Worm (Caenorhabditis elegans): ENCODE data around the gene K02D3.1.
A peak's percentile ranks its signal among the peaks of the same experiment; 100 is the strongest.

Gene K02D3.1

ce11 chrX:13676892-13677291 is 29.8 kb upstream of the K02D3.1 start, which contains the start of gene gck-4:
gck-4 (plus strand) TSS chrX:13677192.
- TF ChIP-seq aha-1 (tag) (peak; percentile 16), hlh-30 (tag; optimal IDR thresholded peaks at IDR 0.05; ENCODE audit: insufficient read depth) (peak; percentile 5), lir-3 (tag; optimal IDR thresholded peaks at IDR 0.05) (no peak), nhr-28 (tag; optimal IDR thresholded peaks at IDR 0.05) (peak; percentile 55)

ce11 chrX:13685725-13686124 is 21.0 kb upstream of the K02D3.1 start:
- no peak for TF ChIP-seq R02D3.7 (tag; optimal IDR thresholded peaks at IDR 0.05)
- no peak for TF ChIP-seq ceh-32 (tag; optimal IDR thresholded peaks at IDR 0.05; ENCODE audit: poor library complexity)
- TF ChIP-seq php-3 (GFP tag; IDR thresholded peaks at IDR 0.05): peak; percentile 76
- TF ChIP-seq attf-4 (tag; optimal IDR thresholded peaks at IDR 0.05): no peak
- TF ChIP-seq lin-39 (tag; optimal IDR thresholded peaks at IDR 0.05): no peak
- peak in 1 of 2 experiments; percentile 40 for TF ChIP-seq mdl-1 (tag; optimal IDR thresholded peaks at IDR 0.05)
- peak; percentile 14 for TF ChIP-seq nhr-77 (tag; optimal IDR thresholded peaks at IDR 0.05)
- no peak for TF ChIP-seq madf-5 (GFP tag; IDR thresholded peaks at IDR 0.05)
- TF ChIP-seq pqm-1 (tag; optimal IDR thresholded peaks at IDR 0.05): peak; percentile 58
- TF ChIP-seq set-16 (GFP tag; IDR thresholded peaks at IDR 0.05): no peak
- no peak for TF ChIP-seq F49E8.2 (tag; optimal IDR thresholded peaks at IDR 0.05; ENCODE audit: borderline replicate concordance)
- peak; percentile 17; the same call in 1 of the 2 replicates for TF ChIP-seq dmd-6 (GFP tag; IDR thresholded peaks at IDR 0.05)
- no peak for TF ChIP-seq gei-8 (GFP tag; optimal IDR thresholded peaks at IDR 0.05)
- no peak for TF ChIP-seq mxl-2 (GFP tag; conservative IDR thresholded peaks at IDR 0.05)
- no peak for TF ChIP-seq rbr-2 (tag; optimal IDR thresholded peaks at IDR 0.05)
- TF ChIP-seq dmd-8 (GFP tag; IDR thresholded peaks at IDR 0.05): no peak
- TF ChIP-seq sdz-12 (GFP tag; optimal IDR thresholded peaks at IDR 0.05): no peak
- TF ChIP-seq ceh-20 (GFP tag; IDR thresholded peaks at IDR 0.05): no peak
- TF ChIP-seq nhr-111 (GFP tag; optimal IDR thresholded peaks at IDR 0.05): no peak
- no peak for TF ChIP-seq lin-1 (GFP tag; IDR thresholded peaks at IDR 0.05)
- TF ChIP-seq spr-1 (tag; optimal IDR thresholded peaks at IDR 0.05): no peak
- TF ChIP-seq ceh-28 (tag; optimal IDR thresholded peaks at IDR 0.05): no peak
- no peak for TF ChIP-seq daf-8 (GFP tag; IDR thresholded peaks at IDR 0.05)
- peak; percentile 44 for TF ChIP-seq hlh-30 (tag; optimal IDR thresholded peaks at IDR 0.05; ENCODE audit: insufficient read depth)
- TF ChIP-seq ama-1 (optimal IDR thresholded peaks at IDR 0.05): no peak
- no peak for TF ChIP-seq lin-13 (GFP tag; optimal IDR thresholded peaks at IDR 0.05)
- no peak for TF ChIP-seq Y75B8A.6 (GFP tag; IDR thresholded peaks at IDR 0.05)
- no peak for TF ChIP-seq D1046.2 (GFP tag; IDR thresholded peaks at IDR 0.05)
- no peak for TF ChIP-seq Y5F2A.4 (GFP tag; optimal IDR thresholded peaks at IDR 0.05)
- no peak for TF ChIP-seq nhr-25 (tag; optimal IDR thresholded peaks at IDR 0.05; ENCODE audit: borderline replicate concordance, insufficient read depth)
- no peak for TF ChIP-seq ctbp-1 (GFP tag; IDR thresholded peaks at IDR 0.05)
- no peak for TF ChIP-seq snpc-1.2 (GFP tag; IDR thresholded peaks at IDR 0.05)
- TF ChIP-seq nhr-10 (tag; optimal IDR thresholded peaks at IDR 0.05): no peak
- TF ChIP-seq nhr-237 (tag; optimal IDR thresholded peaks at IDR 0.05): no peak
- TF ChIP-seq pha-4 (GFP tag; IDR thresholded peaks at IDR 0.05): no peak
- no peak for TF ChIP-seq pha-4 (tag; optimal IDR thresholded peaks at IDR 0.05)
- no peak for TF ChIP-seq lir-3 (tag; optimal IDR thresholded peaks at IDR 0.05)
- no peak for TF ChIP-seq ceh-82 (tag; optimal IDR thresholded peaks at IDR 0.05)
- TF ChIP-seq nhr-28 (tag; optimal IDR thresholded peaks at IDR 0.05): peak; percentile 29
- peak; percentile 73 for TF ChIP-seq dve-1 (tag; optimal IDR thresholded peaks at IDR 0.05; ENCODE audit: insufficient read depth)
- TF ChIP-seq unc-62 (GFP tag; optimal IDR thresholded peaks at IDR 0.05 in 1 of 2): no peak
- no peak for TF ChIP-seq unc-62 (tag; optimal IDR thresholded peaks at IDR 0.05)
- no peak for TF ChIP-seq daf-16 (GFP tag; optimal IDR thresholded peaks at IDR 0.05)
- peak; percentile 60 for TF ChIP-seq daf-16 (tag; optimal IDR thresholded peaks at IDR 0.05)
- TF ChIP-seq zag-1 (tag; optimal IDR thresholded peaks at IDR 0.05): no peak
- TF ChIP-seq nhr-11 (tag; optimal IDR thresholded peaks at IDR 0.05): no peak
- no peak for TF ChIP-seq dpl-1 (GFP tag; optimal IDR thresholded peaks at IDR 0.05)
- TF ChIP-seq daf-12 (tag; optimal IDR thresholded peaks at IDR 0.05): no peak
- TF ChIP-seq ZK546.5 (tag; optimal IDR thresholded peaks at IDR 0.05): no peak
- no peak for TF ChIP-seq aly-2 (tag; optimal IDR thresholded peaks at IDR 0.05)

Data from whole organism, L4 larva.